Worm (Caenorhabditis elegans) whole organism, early embryonic: ENCODE results near the gene dohh-1.

Experiments
- F13C5.2 ChIP-seq: sonication (generic microtip); optimal IDR thresholded peaks from 2 replicates; lab custom pipeline; 2017; ENCODE audit warnings: mild to moderate bottlenecking, missing genetic modification characterization, inconsistent platforms, missing compliant biosample characterization
- aly-1 ChIP-seq: sonication (generic microtip); optimal IDR thresholded peaks from 2 replicates; lab custom pipeline; 2016; ENCODE audit warnings: missing genetic modification characterization, missing compliant biosample characterization
- ama-1 ChIP-seq: fragments of 150-350 bp; optimal IDR thresholded peaks from 2 replicates; lab custom pipeline; 2014
- ceh-13 ChIP-seq: fragments of 200-800 bp; sonication (Bioruptor generic); optimal IDR thresholded peaks from 2 replicates; lab custom pipeline; 2018; ENCODE audit warnings: mild to moderate bottlenecking, missing genetic modification characterization, missing compliant biosample characterization
- ceh-36 ChIP-seq: sonication (generic microtip); optimal IDR thresholded peaks from 2 replicates; lab custom pipeline; 2016; ENCODE audit warnings: missing genetic modification characterization, inconsistent platforms, missing compliant biosample characterization
- ets-7 ChIP-seq: sonication (generic microtip); optimal IDR thresholded peaks from 2 replicates; lab custom pipeline; 2016; ENCODE audit warnings: missing genotype, missing genetic modification characterization, missing compliant biosample characterization
- flt-1 ChIP-seq: fragments of 200-800 bp; sonication (Bioruptor generic); IDR thresholded peaks from 2 replicates; pipeline ENCODE4 v1.3.6; 2022; ENCODE audit warnings: missing genetic modification characterization, missing compliant biosample characterization
- hmbx-1 ChIP-seq: sonication (generic microtip); optimal IDR thresholded peaks from 2 replicates; lab custom pipeline; 2016; ENCODE audit warnings: mild to moderate bottlenecking, missing genetic modification characterization, missing compliant biosample characterization
- sea-1 ChIP-seq: fragments of 200-800 bp; sonication (Bioruptor generic); conservative IDR thresholded peaks from 2 replicates; pipeline ENCODE4 v1.3.6; 2022; ENCODE audit warnings: missing genetic modification characterization, missing compliant biosample characterization
- tbx-11 ChIP-seq: fragments of 200-800 bp; sonication (Bioruptor generic); IDR thresholded peaks from 2 replicates; pipeline ENCODE4 v1.3.6; 2022; ENCODE audit warnings: missing genetic modification characterization, missing compliant biosample characterization

- TF ChIP-seq ama-1 (lab: Kevin White, UChicago) (no peak), sea-1 (GFP tag; lab: Robert Waterston, UW) (peak; percentile 86), aly-1 (tag; lab: Kevin White, UChicago) (no peak), hmbx-1 (tag; lab: Kevin White, UChicago) (peak; percentile 51), ceh-36 (tag; lab: Kevin White, UChicago) (peak; percentile 54), tbx-11 (GFP tag; lab: Robert Waterston, UW) (peak; percentile 57; the same call in 1 of the 2 replicates), flt-1 (GFP tag; lab: Robert Waterston, UW) (peak; percentile 81), F13C5.2 (tag; lab: Kevin White, UChicago) (peak; percentile 99), ceh-13 (peak; percentile 47), ets-7 (peak; percentile 45)
Observed at ce11 chrII:10563368-10563767, 16.4 kb upstream of the dohh-1 start, which contains the start of gene cdc-48.1.
